Fruit fly (Drosophila melanogaster): ENCODE data around the gene CG13786.

The CG13786 gene

DNA sequence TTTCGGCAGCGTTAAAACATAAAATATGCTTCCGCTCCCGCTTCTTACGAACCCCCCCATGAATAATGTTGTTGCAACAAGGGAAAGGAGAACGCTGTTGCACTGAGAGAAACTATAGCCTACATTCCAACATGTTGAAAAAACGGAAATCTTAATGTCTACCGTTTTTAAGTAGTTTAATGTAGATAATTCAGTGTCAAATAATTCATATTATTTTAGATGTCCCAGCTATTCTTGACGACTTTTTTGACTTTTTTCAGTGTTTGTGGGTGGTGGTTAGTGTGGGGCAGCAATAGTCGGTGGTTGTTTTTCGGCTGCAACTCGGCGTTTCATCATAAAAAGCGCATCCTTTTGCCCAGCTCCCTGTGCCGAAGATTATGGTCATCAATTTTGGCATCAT lies 9.2 kb upstream of the CG13786 start (continued):
- TF ChIP-seq Atf-2 (GFP tag; optimal IDR thresholded peaks at IDR 0.05) (no peak), Opbp (GFP tag; IDR thresholded peaks at IDR 0.05; ENCODE audit: partially characterized antibody) (no peak), CG4730 (GFP tag; IDR thresholded peaks at IDR 0.05) (no peak), CG10543 (GFP tag; optimal IDR thresholded peaks at IDR 0.05) (no peak), Dll (GFP tag; IDR thresholded peaks at IDR 0.05; ENCODE audit: partially characterized antibody) (no peak), CG4707 (GFP tag; optimal IDR thresholded peaks at IDR 0.05) (peak; percentile 47), lmd (GFP tag; IDR thresholded peaks at IDR 0.05) (peak; percentile 59), CG16813 (GFP tag; IDR thresholded peaks at IDR 0.05; ENCODE audit: partially characterized antibody) (no peak), CG30431 (GFP tag; optimal IDR thresholded peaks at IDR 0.05) (peak; percentile 23), CG2889 (GFP tag; IDR thresholded peaks at IDR 0.05) (no peak), Kr (GFP tag; optimal IDR thresholded peaks at IDR 0.05) (peak; percentile 35), Ptx1 (GFP tag; IDR thresholded peaks at IDR 0.05) (peak; percentile 65), zfh2 (GFP tag; optimal IDR thresholded peaks at IDR 0.05) (no peak), gt (GFP tag; IDR thresholded peaks at IDR 0.05) (no peak), cato (GFP tag; optimal IDR thresholded peaks at IDR 0.05; ENCODE audit: borderline replicate concordance) (no peak), B-H2 (GFP tag; optimal IDR thresholded peaks at IDR 0.05) (no peak), mirr (GFP tag; optimal IDR thresholded peaks at IDR 0.05) (no peak), slou (GFP tag; optimal IDR thresholded peaks at IDR 0.05) (no peak), CG6689 (GFP tag; IDR thresholded peaks at IDR 0.05) (peak; percentile 55; the same call in 1 of the 2 replicates), Side (GFP tag; optimal IDR thresholded peaks at IDR 0.05) (peak; percentile 23), CG11560 (tag; IDR thresholded peaks at IDR 0.05) (no peak), insv (GFP tag; optimal IDR thresholded peaks at IDR 0.05) (no peak), ci (GFP tag; IDR thresholded peaks at IDR 0.05) (peak; percentile 83), CG1792 (GFP tag; optimal IDR thresholded peaks at IDR 0.05) (peak; percentile 33), CG31441 (GFP tag; IDR thresholded peaks at IDR 0.05) (peak; percentile 49), Ravus (GFP tag; IDR thresholded peaks at IDR 0.05) (no peak), lbe (GFP tag; optimal IDR thresholded peaks at IDR 0.05) (no peak), CG3847 (GFP tag; IDR thresholded peaks at IDR 0.05) (no peak), pros (GFP tag; optimal IDR thresholded peaks at IDR 0.05) (no peak), CG9609 (GFP tag; optimal IDR thresholded peaks at IDR 0.05) (peak; percentile 35), Dref (GFP tag; IDR thresholded peaks at IDR 0.05) (no peak), tx (GFP tag; optimal IDR thresholded peaks at IDR 0.05) (no peak), sim (GFP tag; IDR thresholded peaks at IDR 0.05) (no peak), ems (GFP tag; optimal IDR thresholded peaks at IDR 0.05) (peak; percentile 43), Dek (tag; optimal IDR thresholded peaks at IDR 0.05) (no peak), NfI (GFP tag; optimal IDR thresholded peaks at IDR 0.05) (peak; percentile 5), CG32772 (GFP tag; IDR thresholded peaks at IDR 0.05) (0 out of 2 replicates have a peak, but pooled peaks have one; percentile 6), CG1647 (GFP tag; optimal IDR thresholded peaks at IDR 0.05) (peak; percentile 0), cg (GFP tag; optimal IDR thresholded peaks at IDR 0.05) (no peak), Elba2 (GFP tag; optimal IDR thresholded peaks at IDR 0.05) (no peak), Max (GFP tag; optimal IDR thresholded peaks at IDR 0.05) (no peak), Ada2b (GFP tag; IDR thresholded peaks at IDR 0.05) (peak; percentile 30; the same call in 1 of the 2 replicates), CG11456 (GFP tag; IDR thresholded peaks at IDR 0.05) (no peak), CG12299 (tag; optimal IDR thresholded peaks at IDR 0.05) (peak; percentile 23), Gsc (GFP tag; IDR thresholded peaks at IDR 0.05) (no peak), bbx (GFP tag; IDR thresholded peaks at IDR 0.05; ENCODE audit: partially characterized antibody) (no peak), CG2712 (tag; optimal IDR thresholded peaks at IDR 0.05) (peak; percentile 79), sqz (GFP tag; optimal IDR thresholded peaks at IDR 0.05) (no peak), klu (GFP tag; IDR thresholded peaks at IDR 0.05) (no peak), ftz-f1 (GFP tag; optimal IDR thresholded peaks at IDR 0.05) (no peak), D (optimal IDR thresholded peaks at IDR 0.05) (no peak), D (GFP tag; optimal IDR thresholded peaks at IDR 0.05) (peak; percentile 59), CTCF (GFP tag; optimal IDR thresholded peaks at IDR 0.05) (no peak)
